Fruit fly (Drosophila melanogaster) whole organism, prepupa: ENCODE results near the gene chp.

ENCODE experiments used
- Blimp-1 ChIP-seq: fragments of 200-800 bp; sonication (Bioruptor generic); optimal IDR thresholded peaks from 3 replicates; lab custom pipeline; 2017; ENCODE audit warnings: missing biosample characterization, missing genetic modification characterization, mild to moderate bottlenecking, moderate library complexity, missing genetic modification reagents
- CG11294 ChIP-seq: fragments of 200-800 bp; sonication (Bioruptor generic); IDR thresholded peaks from 2 replicates; pipeline ENCODE4 v1.3.6; 2022; ENCODE audit warnings: missing biosample characterization, missing genetic modification characterization
- CG11762 ChIP-seq: fragments of 200-800 bp; sonication (Bioruptor generic); optimal IDR thresholded peaks from 3 replicates; lab custom pipeline; 2016; ENCODE audit warnings: missing biosample characterization, missing genetic modification characterization; ENCODE audit not compliant: insufficient read depth
- CG15336 ChIP-seq: fragments of 200-800 bp; sonication (Bioruptor generic); IDR thresholded peaks from 2 replicates; pipeline ENCODE4 v1.3.6; 2022; ENCODE audit warnings: missing biosample characterization, missing genetic modification characterization
- CG1621 ChIP-seq: fragments of 200-800 bp; sonication (Bioruptor generic); optimal IDR thresholded peaks from 3 replicates; lab custom pipeline; 2018; ENCODE audit warnings: missing biosample characterization, mild to moderate bottlenecking, missing genetic modification characterization
- CG16779 ChIP-seq: fragments of 200-800 bp; sonication (Bioruptor generic); optimal IDR thresholded peaks from 3 replicates; lab custom pipeline; 2017; ENCODE audit warnings: missing biosample characterization, mild to moderate bottlenecking, missing genetic modification characterization
- CG3032 ChIP-seq: fragments of 200-800 bp; optimal IDR thresholded peaks from 2 replicates; lab custom pipeline; 2019; ENCODE audit warnings: missing biosample characterization, mild to moderate bottlenecking, missing genetic modification characterization, moderate library complexity
- CG31627 ChIP-seq: fragments of 200-800 bp; sonication (Bioruptor generic); optimal IDR thresholded peaks from 3 replicates; lab custom pipeline; 2016; ENCODE audit warnings: missing biosample characterization, missing genetic modification characterization
- CG32006 ChIP-seq: fragments of 200-800 bp; sonication (Bioruptor generic); optimal IDR thresholded peaks from 3 replicates; lab custom pipeline; 2017; ENCODE audit warnings: missing biosample characterization, mild to moderate bottlenecking, missing genetic modification characterization
- CG34406 ChIP-seq: fragments of 200-800 bp; sonication (Bioruptor generic); optimal IDR thresholded peaks from 3 replicates; lab custom pipeline; 2016; ENCODE audit warnings: missing biosample characterization, missing genetic modification characterization
- CG3919 ChIP-seq: fragments of 200-800 bp; sonication (Bioruptor generic); optimal IDR thresholded peaks from 3 replicates; lab custom pipeline; 2016; ENCODE audit warnings: missing biosample characterization, missing genetic modification characterization
- CG4318 ChIP-seq: fragments of 200-800 bp; sonication (Bioruptor generic); optimal IDR thresholded peaks from 3 replicates; lab custom pipeline; 2017; ENCODE audit warnings: missing biosample characterization, mild to moderate bottlenecking, missing genetic modification characterization
- CG6163 ChIP-seq: fragments of 200-800 bp; sonication (Bioruptor generic); IDR thresholded peaks from 3 replicates; pipeline ENCODE4 v1.3.6; 2022; ENCODE audit warnings: missing biosample characterization, missing genetic modification characterization
- CG6276 ChIP-seq: fragments of 200-800 bp; sonication (Bioruptor generic); optimal IDR thresholded peaks from 2 replicates; lab custom pipeline; 2017; ENCODE audit warnings: missing biosample characterization, mild to moderate bottlenecking, missing genetic modification characterization
- CG6792 ChIP-seq: fragments of 200-800 bp; sonication (Bioruptor generic); optimal IDR thresholded peaks from 3 replicates; lab custom pipeline; 2016; ENCODE audit warnings: missing biosample characterization, missing genetic modification characterization
- CG6808 ChIP-seq: fragments of 200-800 bp; sonication (Bioruptor generic); optimal IDR thresholded peaks from 3 replicates; lab custom pipeline; 2017; ENCODE audit warnings: missing biosample characterization, missing genetic modification characterization, mild to moderate bottlenecking, moderate library complexity, missing genetic modification reagents
- CG6854 ChIP-seq: fragments of 200-800 bp; sonication (Bioruptor generic); optimal IDR thresholded peaks from 2 replicates; lab custom pipeline; 2017; ENCODE audit warnings: missing biosample characterization, mild to moderate bottlenecking, missing genetic modification characterization
- CG7368 ChIP-seq: fragments of 200-800 bp; sonication (Bioruptor generic); optimal IDR thresholded peaks from 3 replicates; lab custom pipeline; 2016; ENCODE audit warnings: missing biosample characterization, missing genetic modification characterization
- CG8119 ChIP-seq: fragments of 200-800 bp; sonication (Bioruptor generic); IDR thresholded peaks from 3 replicates; pipeline ENCODE4 v1.3.6; 2022; ENCODE audit warnings: missing biosample characterization, missing genetic modification characterization
- Eip75B ChIP-seq: fragments of 200-800 bp; sonication (Bioruptor generic); optimal IDR thresholded peaks from 3 replicates; lab custom pipeline; 2016; ENCODE audit warnings: missing biosample characterization, missing genetic modification characterization
- Eip93F ChIP-seq: fragments of 200-800 bp; sonication (Bioruptor generic); optimal IDR thresholded peaks from 2 replicates; lab custom pipeline; 2016; ENCODE audit warnings: missing biosample characterization, mild to moderate bottlenecking, missing genetic modification characterization
- Gug ChIP-seq: fragments of 200-800 bp; sonication (Bioruptor generic); IDR thresholded peaks from 2 replicates; pipeline ENCODE4 v1.3.6; 2022; ENCODE audit warnings: missing biosample characterization, missing genetic modification characterization
- Hr4 ChIP-seq: fragments of 200-800 bp; sonication (Bioruptor generic); optimal IDR thresholded peaks from 3 replicates; lab custom pipeline; 2016; ENCODE audit warnings: missing biosample characterization, missing genetic modification characterization
- Lpt ChIP-seq: fragments of 200-800 bp; sonication (Bioruptor generic); optimal IDR thresholded peaks from 3 replicates; lab custom pipeline; 2016; ENCODE audit warnings: missing biosample characterization, missing genetic modification characterization
- OdsH ChIP-seq: fragments of 200-800 bp; sonication (Bioruptor generic); optimal IDR thresholded peaks from 3 replicates; lab custom pipeline; 2016; ENCODE audit warnings: missing biosample characterization, missing genetic modification characterization
- Smox ChIP-seq: fragments of 200-800 bp; sonication (Bioruptor generic); optimal IDR thresholded peaks from 3 replicates; lab custom pipeline; 2016; ENCODE audit warnings: missing biosample characterization, missing genetic modification characterization
- Sox14 ChIP-seq: fragments of 200-800 bp; sonication (Bioruptor generic); optimal IDR thresholded peaks from 3 replicates; lab custom pipeline; 2016; ENCODE audit warnings: missing biosample characterization, missing genetic modification characterization
- achi ChIP-seq: fragments of 200-800 bp; sonication (Bioruptor generic); optimal IDR thresholded peaks from 3 replicates; lab custom pipeline; 2016; ENCODE audit warnings: missing biosample characterization, missing genetic modification characterization
- acj6 ChIP-seq: fragments of 200-800 bp; sonication (Bioruptor generic); optimal IDR thresholded peaks from 3 replicates; lab custom pipeline; 2016; ENCODE audit warnings: missing biosample characterization, missing genetic modification characterization
- cyc ChIP-seq: fragments of 200-800 bp; sonication (Bioruptor generic); optimal IDR thresholded peaks from 3 replicates; lab custom pipeline; 2016; ENCODE audit warnings: missing biosample characterization, missing genetic modification characterization
- dac ChIP-seq: fragments of 200-800 bp; sonication (Bioruptor generic); optimal IDR thresholded peaks from 2 replicates; lab custom pipeline; 2017; ENCODE audit warnings: missing biosample characterization, mild to moderate bottlenecking, missing genetic modification characterization
- dsx ChIP-seq: fragments of 200-800 bp; optimal IDR thresholded peaks from 3 replicates; lab custom pipeline; 2019; ENCODE audit warnings: missing biosample characterization, mild to moderate bottlenecking, missing genetic modification characterization, moderate library complexity; ENCODE audit not compliant: poor library complexity, severe bottlenecking
- eg ChIP-seq: fragments of 200-800 bp; sonication (Bioruptor generic); IDR thresholded peaks from 3 replicates; pipeline ENCODE4 v1.3.6; 2022; ENCODE audit warnings: missing biosample characterization, missing genetic modification characterization
- fkh ChIP-seq: fragments of 200-800 bp; sonication (Bioruptor generic); optimal IDR thresholded peaks from 3 replicates; lab custom pipeline; 2017; ENCODE audit warnings: missing biosample characterization, mild to moderate bottlenecking, missing genetic modification characterization, moderate library complexity
- lz ChIP-seq: fragments of 200-800 bp; sonication (Bioruptor generic); optimal IDR thresholded peaks from 3 replicates; lab custom pipeline; 2016; ENCODE audit warnings: missing biosample characterization, missing genetic modification characterization
- net ChIP-seq: fragments of 200-800 bp; sonication (Bioruptor generic); optimal IDR thresholded peaks from 3 replicates; lab custom pipeline; 2016; ENCODE audit warnings: missing biosample characterization, missing genetic modification characterization
- pdm3 ChIP-seq: fragments of 200-800 bp; sonication (Bioruptor generic); optimal IDR thresholded peaks from 3 replicates; lab custom pipeline; 2016; ENCODE audit warnings: missing biosample characterization, missing genetic modification characterization
- salr ChIP-seq, 2 experiments: fragments of 200-800 bp; sonication (Bioruptor generic); optimal IDR thresholded peaks; 3 replicates each; lab custom pipeline; 2016 to 2018; ENCODE audit warnings: missing biosample characterization in 2 of 2, missing genetic modification characterization in 2 of 2, mild to moderate bottlenecking in 1 of 2
- spab ChIP-seq: fragments of 200-800 bp; sonication (Bioruptor generic); optimal IDR thresholded peaks from 2 replicates; lab custom pipeline; 2017; ENCODE audit warnings: missing biosample characterization, mild to moderate bottlenecking, missing genetic modification characterization, missing genetic modification reagents
- ss ChIP-seq, 2 experiments: fragments of 200-800 bp; sonication (Bioruptor generic); optimal IDR thresholded peaks; 2 replicates in 1 of 2; 3 replicates in 1 of 2; lab custom pipeline; 2017 to 2018; ENCODE audit warnings: mild to moderate bottlenecking in 2 of 2, missing biosample characterization in 2 of 2, missing genetic modification characterization in 2 of 2, moderate library complexity in 1 of 2
- svp ChIP-seq: fragments of 200-800 bp; sonication (Bioruptor generic); peaks from one replicate; lab custom pipeline; 2016; ENCODE audit warnings: missing biosample characterization, missing genetic modification characterization
- topi ChIP-seq: fragments of 200-800 bp; sonication (Bioruptor generic); optimal IDR thresholded peaks from 3 replicates; lab custom pipeline; 2016; ENCODE audit warnings: missing biosample characterization, missing genetic modification characterization
- vri ChIP-seq: fragments of 200-800 bp; sonication (Bioruptor generic); optimal IDR thresholded peaks from 3 replicates; lab custom pipeline; 2016; ENCODE audit warnings: missing biosample characterization, mild to moderate bottlenecking, missing genetic modification characterization

chp gene

dm6 chr3R:31247281-31247995 is 36.9 kb upstream of the chp start (continued):
- TF ChIP-seq CG34406 (GFP tag; lab: Kevin White, UChicago) (peak; percentile 77), eg (GFP tag; lab: Robert Waterston, UW) (peak; percentile 60; the same call in 2 of the 3 replicates), fkh (GFP tag; lab: Kevin White, UChicago) (no peak), topi (peak; percentile 82), Eip93F (GFP tag; lab: Kevin White, UChicago) (peak; percentile 56), vri (GFP tag; lab: Kevin White, UChicago) (no peak), dac (GFP tag; lab: Kevin White, UChicago) (peak; percentile 12), net (GFP tag; lab: Kevin White, UChicago) (peak; percentile 62), CG6163 (GFP tag; lab: Robert Waterston, UW) (peak; percentile 74), CG11762 (GFP tag; lab: Kevin White, UChicago) (peak; percentile 53), CG1621 (no peak), spab (GFP tag; lab: Kevin White, UChicago) (no peak), Eip75B (GFP tag; lab: Kevin White, UChicago) (peak; percentile 38), CG31627 (GFP tag; lab: Kevin White, UChicago) (peak; percentile 77), CG7368 (GFP tag; lab: Kevin White, UChicago) (peak; percentile 68), CG6808 (no peak), ss (GFP tag; optimal IDR thresholded peaks at IDR 0.05; lab: Kevin White, UChicago) (no peak), salr (GFP tag; optimal IDR thresholded peaks at IDR 0.05; lab: Kevin White, UChicago) (no peak), CG3032 (tag; lab: Kevin White, UChicago) (no peak), CG8119 (peak; percentile 50; the same call in 2 of the 3 replicates), OdsH (GFP tag; lab: Kevin White, UChicago) (peak; percentile 68), CG6792 (GFP tag; lab: Kevin White, UChicago) (peak; percentile 82), CG16779 (tag; lab: Kevin White, UChicago) (no peak)

dm6 chr3R:31245785-31246184 is 35.3 kb upstream of the chp start:
- TF ChIP-seq Blimp-1 (GFP tag; lab: Kevin White, UChicago) (peak; percentile 77), topi (no peak), CG6792 (GFP tag; lab: Kevin White, UChicago) (no peak), cyc (GFP tag; lab: Kevin White, UChicago) (no peak), CG34406 (GFP tag; lab: Kevin White, UChicago) (no peak), CG7368 (GFP tag; lab: Kevin White, UChicago) (no peak), CG31627 (GFP tag; lab: Kevin White, UChicago) (no peak), CG11762 (GFP tag; lab: Kevin White, UChicago) (no peak), CG6854 (GFP tag; lab: Kevin White, UChicago) (peak; percentile 4), lz (no peak), dsx (GFP tag; lab: Kevin White, UChicago) (no peak), svp (GFP tag; lab: Kevin White, UChicago) (no peak), CG16779 (tag; lab: Kevin White, UChicago) (no peak), CG15336 (GFP tag; lab: Robert Waterston, UW) (no peak), vri (GFP tag; lab: Kevin White, UChicago) (no peak)

dm6 chr3R:31243079-31243668 is 32.6 kb upstream of the chp start:
- peak; percentile 63 for TF ChIP-seq CG6163 (GFP tag; lab: Robert Waterston, UW)
- no peak for TF ChIP-seq dsx (GFP tag; lab: Kevin White, UChicago)
- TF ChIP-seq CG16779 (tag; lab: Kevin White, UChicago): no peak
- peak; percentile 44 for TF ChIP-seq CG4318 (GFP tag; lab: Kevin White, UChicago)
- TF ChIP-seq dac (GFP tag; lab: Kevin White, UChicago): peak; percentile 46
- peak; percentile 48 for TF ChIP-seq pdm3 (GFP tag; lab: Kevin White, UChicago)
- TF ChIP-seq net (GFP tag; lab: Kevin White, UChicago): peak; percentile 34
- peak; percentile 29; the same call in 1 of the 2 replicates for TF ChIP-seq Gug
- TF ChIP-seq Hr4 (GFP tag; lab: Kevin White, UChicago): peak; percentile 80
- TF ChIP-seq CG11294 (GFP tag; lab: Robert Waterston, UW): 0 out of 2 replicates have a peak, but pooled peaks have one; percentile 6
- peak; percentile 11 for TF ChIP-seq achi (GFP tag; lab: Kevin White, UChicago)
- peak; percentile 82 for TF ChIP-seq CG15336 (GFP tag; lab: Robert Waterston, UW)
- peak; percentile 55 for TF ChIP-seq Lpt (GFP tag; lab: Kevin White, UChicago)
- TF ChIP-seq Sox14: no peak
- no peak for TF ChIP-seq Smox
- TF ChIP-seq eg (GFP tag; lab: Robert Waterston, UW): peak; percentile 83
- peak; percentile 29 for TF ChIP-seq CG3919
- TF ChIP-seq acj6: no peak
- TF ChIP-seq CG6276 (GFP tag; lab: Kevin White, UChicago): peak; percentile 37
- peak; percentile 73 for TF ChIP-seq CG32006 (GFP tag; lab: Kevin White, UChicago)
- peak; percentile 63; the same call in 1 of the 3 replicates for TF ChIP-seq CG8119
